Fruit fly (Drosophila melanogaster) S2 (cell line): ENCODE measurements around the gene CG17239.

ENCODE experiments used
- CG8478 ChIP-seq: fragments of >200 bp; optimal IDR thresholded peaks from 2 replicates; lab custom pipeline; 2018
- CTCF ChIP-seq, 2 experiments: fragments of >200 bp; optimal IDR thresholded peaks; 2 replicates each; lab custom pipeline; 2018

CG17239 gene

dm6 chr2L:2252241-2252640 lies at the start of gene CG17239:
Gene CG17239, minus strand, starts transcription at chr2L:2252341.
- no peak for TF ChIP-seq CG8478 (lab: Kevin White, UChicago)
- TF ChIP-seq CTCF (optimal IDR thresholded peaks at IDR 0.05; lab: Kevin White, UChicago), result no peak

dm6 chr2L:2299803-2300202 lies 47.7 kb upstream of the CG17239 start, which contains the start of gene CG31949:
Gene CG31949, plus strand, starts transcription at chr2L:2300103.
- TF ChIP-seq CG8478 (lab: Kevin White, UChicago) (no peak), CTCF (optimal IDR thresholded peaks at IDR 0.05; lab: Kevin White, UChicago) (no peak)

- TF ChIP-seq CTCF (optimal IDR thresholded peaks at IDR 0.05; lab: Kevin White, UChicago) (no peak), CG8478 (lab: Kevin White, UChicago) (no peak)
Measured at dm6 chr2L:2290638-2291037, 38.5 kb upstream of the CG17239 start, which contains the start of gene robl22E. Gene robl22E, minus strand, starts transcription at chr2L:2290738.

- TF ChIP-seq CTCF (optimal IDR thresholded peaks at IDR 0.05; lab: Kevin White, UChicago), result no peak
- no peak for TF ChIP-seq CG8478 (lab: Kevin White, UChicago)
Measured at dm6 chr2L:2289316-2289715, 37.2 kb upstream of the CG17239 start, which contains the start of gene CG17237. Gene CG17237, minus strand, starts transcription at chr2L:2289416.

- TF ChIP-seq CTCF (optimal IDR thresholded peaks at IDR 0.05; lab: Kevin White, UChicago), result no peak
- no peak for TF ChIP-seq CG8478 (lab: Kevin White, UChicago)
Measured at dm6 chr2L:2287807-2288206, 35.7 kb upstream of the CG17239 start, which contains the start of gene CG42658. Gene CG42658, minus strand, starts transcription at chr2L:2287907.

- TF ChIP-seq CTCF (optimal IDR thresholded peaks at IDR 0.05; lab: Kevin White, UChicago) (no peak), CG8478 (lab: Kevin White, UChicago) (no peak)
Measured at dm6 chr2L:2286773-2287172, 34.6 kb upstream of the CG17239 start, which contains the start of gene CG31681. Gene CG31681, minus strand, starts transcription at chr2L:2286873.

dm6 chr2L:2284863-2285262 lies 32.7 kb upstream of the CG17239 start, which contains the start of gene CG4271:
Gene CG4271, plus strand, starts transcription at chr2L:2285163.
- no peak for TF ChIP-seq CTCF (optimal IDR thresholded peaks at IDR 0.05; lab: Kevin White, UChicago)
- no peak for TF ChIP-seq CG8478 (lab: Kevin White, UChicago)

dm6 chr2L:2269040-2269439 lies 16.9 kb upstream of the CG17239 start, which contains the start of gene CG17242:
Gene CG17242, minus strand, starts transcription at chr2L:2269140.
- TF ChIP-seq CG8478 (lab: Kevin White, UChicago) (no peak), CTCF (optimal IDR thresholded peaks at IDR 0.05; lab: Kevin White, UChicago) (no peak)

dm6 chr2L:2265221-2265620 lies 13.1 kb upstream of the CG17239 start, which contains the start of gene CG34049:
Gene CG34049, minus strand, starts transcription at chr2L:2265321.
- no peak for TF ChIP-seq CTCF (optimal IDR thresholded peaks at IDR 0.05; lab: Kevin White, UChicago)
- no peak for TF ChIP-seq CG8478 (lab: Kevin White, UChicago)

- no peak for TF ChIP-seq CG8478 (lab: Kevin White, UChicago)
- no peak for TF ChIP-seq CTCF (optimal IDR thresholded peaks at IDR 0.05; lab: Kevin White, UChicago)
Measured at dm6 chr2L:2263142-2263541, 11.0 kb upstream of the CG17239 start, which contains the start of gene CG4270. Gene CG4270, plus strand, starts transcription at chr2L:2263442.

dm6 chr2L:2254950-2255349 lies 2.8 kb upstream of the CG17239 start, which contains the start of gene Send1:
Gene Send1, minus strand, starts transcription at chr2L:2255050.
- no peak for TF ChIP-seq CTCF (optimal IDR thresholded peaks at IDR 0.05; lab: Kevin White, UChicago)
- no peak for TF ChIP-seq CG8478 (lab: Kevin White, UChicago)

- TF ChIP-seq CG8478 (lab: Kevin White, UChicago) (no peak), CTCF (optimal IDR thresholded peaks at IDR 0.05; lab: Kevin White, UChicago) (no peak)
Measured at dm6 chr2L:2252745-2253144, 604 bp upstream of the CG17239 start, which contains the start of gene CG17234. Gene CG17234, plus strand, starts transcription at chr2L:2253045.

dm6 chr2L:2251175-2251574 lies 966 bp downstream of the CG17239 start, which contains the start of gene Ser12:
Gene Ser12, minus strand, starts transcription at chr2L:2251275.
- no peak for TF ChIP-seq CG8478 (lab: Kevin White, UChicago)
- TF ChIP-seq CTCF (optimal IDR thresholded peaks at IDR 0.05; lab: Kevin White, UChicago), result no peak

dm6 chr2L:2249578-2249977 lies 2.6 kb downstream of the CG17239 start:
- TF ChIP-seq CTCF (optimal IDR thresholded peaks at IDR 0.05; lab: Kevin White, UChicago) (no peak), CG8478 (lab: Kevin White, UChicago) (no peak)

- no peak for TF ChIP-seq CTCF (optimal IDR thresholded peaks at IDR 0.05; lab: Kevin White, UChicago)
- TF ChIP-seq CG8478 (lab: Kevin White, UChicago), result no peak
Measured at dm6 chr2L:2242783-2243182, 9.4 kb downstream of the CG17239 start.

- TF ChIP-seq CG8478 (lab: Kevin White, UChicago) (no peak), CTCF (optimal IDR thresholded peaks at IDR 0.05; lab: Kevin White, UChicago) (no peak)
Measured at dm6 chr2L:2242139-2242538, 10.0 kb downstream of the CG17239 start, which contains the start of gene CG4267. Gene CG4267, plus strand, starts transcription at chr2L:2242378.
